Fruit fly (Drosophila melanogaster) whole organism, embryonic: ENCODE measurements around the gene Cpsf5.

ENCODE experiments used
- Aef1 ChIP-seq: fragments of 200-800 bp; sonication (Bioruptor generic); IDR thresholded peaks from 3 replicates; pipeline ENCODE4 v1.3.6; 2022; ENCODE audit warnings: missing biosample characterization, missing genetic modification characterization
- CG10274 ChIP-seq: fragments of 200-800 bp; sonication (Bioruptor generic); optimal IDR thresholded peaks from 3 replicates; lab custom pipeline; 2017; ENCODE audit warnings: missing biosample characterization, mild to moderate bottlenecking, missing genetic modification characterization
- CG13424 ChIP-seq: fragments of 200-800 bp; sonication (Bioruptor generic); optimal IDR thresholded peaks from 2 replicates; lab custom pipeline; 2019; ENCODE audit warnings: missing biosample characterization, mild to moderate bottlenecking, missing genetic modification characterization, moderate library complexity
- CG16815 ChIP-seq: fragments of 200-800 bp; sonication (Bioruptor generic); optimal IDR thresholded peaks from 3 replicates; lab custom pipeline; 2017; ENCODE audit warnings: missing biosample characterization, mild to moderate bottlenecking, missing genetic modification characterization
- CG17829 ChIP-seq: fragments of 200-800 bp; optimal IDR thresholded peaks from 2 replicates; lab custom pipeline; 2019; ENCODE audit warnings: missing biosample characterization, mild to moderate bottlenecking, missing genetic modification characterization, moderate library complexity
- CG18619 ChIP-seq: fragments of 200-800 bp; sonication (Bioruptor generic); optimal IDR thresholded peaks from 3 replicates; lab custom pipeline; 2017; ENCODE audit warnings: missing biosample characterization, mild to moderate bottlenecking, missing genetic modification characterization
- CG2129 ChIP-seq: fragments of 200-800 bp; sonication (Bioruptor generic); IDR thresholded peaks from 2 replicates; pipeline ENCODE4 v1.3.6; 2022; ENCODE audit warnings: missing biosample characterization, missing genetic modification characterization; ENCODE audit not compliant: partially characterized antibody
- CG30403 ChIP-seq: fragments of 200-800 bp; sonication (Bioruptor generic); optimal IDR thresholded peaks from 3 replicates; lab custom pipeline; 2016; ENCODE audit warnings: missing biosample characterization, missing genetic modification characterization
- CG4328 ChIP-seq: fragments of 200-800 bp; sonication (Bioruptor generic); optimal IDR thresholded peaks from 3 replicates; lab custom pipeline; 2017; ENCODE audit warnings: missing biosample characterization, missing genetic modification reagents, missing genetic modification characterization
- CG4360 ChIP-seq: fragments of 200-800 bp; sonication (Bioruptor generic); IDR thresholded peaks from 2 replicates; pipeline ENCODE4 v1.3.6; 2022; ENCODE audit warnings: missing biosample characterization, missing genetic modification characterization
- CG6272 ChIP-seq: fragments of 200-800 bp; sonication (Bioruptor generic); IDR thresholded peaks from 2 replicates; pipeline ENCODE4 v1.3.6; 2022; ENCODE audit warnings: missing biosample characterization, missing genetic modification characterization
- CG8089 ChIP-seq: fragments of 200-800 bp; sonication (Bioruptor generic); optimal IDR thresholded peaks from 3 replicates; lab custom pipeline; 2016; ENCODE audit warnings: missing biosample characterization, missing genetic modification characterization
- CG8290 ChIP-seq, 3 experiments: fragments of 200-800 bp; sonication (Bioruptor generic); optimal IDR thresholded peaks; 2 replicates each; lab custom pipeline; 2016 to 2019; ENCODE audit warnings: missing biosample characterization in 3 of 3, missing genetic modification characterization in 3 of 3, mild to moderate bottlenecking in 2 of 3, moderate library complexity in 1 of 3
- CG8924 ChIP-seq: fragments of 200-800 bp; optimal IDR thresholded peaks from 3 replicates; lab custom pipeline; 2019; ENCODE audit warnings: missing biosample characterization, mild to moderate bottlenecking, missing genetic modification characterization, moderate library complexity
- CG9932 ChIP-seq: fragments of 200-800 bp; sonication (Bioruptor generic); IDR thresholded peaks from 2 replicates; pipeline ENCODE4 v1.3.6; 2022; ENCODE audit warnings: missing biosample characterization, missing genetic modification characterization
- D19A ChIP-seq: fragments of 200-800 bp; optimal IDR thresholded peaks from 3 replicates; lab custom pipeline; 2019; ENCODE audit warnings: missing biosample characterization, mild to moderate bottlenecking, missing genetic modification characterization, moderate library complexity
- Dip2 ChIP-seq: fragments of 200-800 bp; sonication (Bioruptor generic); IDR thresholded peaks from 2 replicates; pipeline ENCODE4 v1.3.6; 2022; ENCODE audit warnings: missing biosample characterization, missing genetic modification characterization
- Doc2 ChIP-seq: fragments of 200-800 bp; sonication (Bioruptor generic); IDR thresholded peaks from 2 replicates; pipeline ENCODE4 v1.3.6; 2022; ENCODE audit warnings: missing biosample characterization, missing genetic modification characterization
- E2f2 ChIP-seq: fragments of 200-800 bp; sonication (Bioruptor generic); IDR thresholded peaks from 2 replicates; pipeline ENCODE4 v1.3.6; 2022; ENCODE audit warnings: missing biosample characterization, missing genetic modification characterization
- Eip74EF ChIP-seq, 2 experiments: fragments of 200-800 bp in 1 of 2; fragments of >200 bp in 1 of 2; sonication (Bioruptor generic) in 1 of 2; optimal IDR thresholded peaks; 2 replicates each; lab custom pipeline; 2017 to 2019; ENCODE audit warnings: missing biosample characterization in 2 of 2, missing genetic modification characterization in 2 of 2, mild to moderate bottlenecking in 1 of 2, moderate library complexity in 1 of 2
- Elba2 ChIP-seq: fragments of 200-800 bp; sonication (Bioruptor generic); optimal IDR thresholded peaks from 3 replicates; lab custom pipeline; 2016; ENCODE audit warnings: missing biosample characterization, missing genetic modification characterization
- HLH54F ChIP-seq: fragments of 200-800 bp; sonication (Bioruptor generic); optimal IDR thresholded peaks from 3 replicates; lab custom pipeline; 2016; ENCODE audit warnings: missing biosample characterization, missing genetic modification characterization
- Hand ChIP-seq: fragments of 200-800 bp; sonication (Bioruptor generic); optimal IDR thresholded peaks from 2 replicates; lab custom pipeline; 2017; ENCODE audit warnings: mild to moderate bottlenecking, missing biosample characterization, missing genetic modification reagents, missing genetic modification characterization
- Hsf ChIP-seq: fragments of 200-800 bp; sonication (Bioruptor generic); optimal IDR thresholded peaks from 3 replicates; lab custom pipeline; 2016; ENCODE audit warnings: missing biosample characterization, missing genetic modification characterization
- Lpt ChIP-seq: fragments of >200 bp; optimal IDR thresholded peaks from 2 replicates; lab custom pipeline; 2018; ENCODE audit warnings: missing biosample characterization, missing genetic modification characterization
- Med ChIP-seq: fragments of 200-800 bp; sonication (Bioruptor generic); peaks from one replicate; lab custom pipeline; 2016; ENCODE audit warnings: missing biosample characterization, missing genetic modification characterization, mild to moderate bottlenecking, inconsistent platforms, moderate library complexity
- Mes4 ChIP-seq: fragments of 200-800 bp; sonication (Bioruptor generic); optimal IDR thresholded peaks from 2 replicates; lab custom pipeline; 2016; ENCODE audit warnings: missing biosample characterization, missing genetic modification characterization
- Myb ChIP-seq: fragments of 200-800 bp; sonication (Bioruptor generic); optimal IDR thresholded peaks from 2 replicates; lab custom pipeline; 2016; ENCODE audit warnings: missing biosample characterization, missing genetic modification characterization
- Poxn ChIP-seq: fragments of 200-800 bp; sonication (Bioruptor generic); IDR thresholded peaks from 2 replicates; pipeline ENCODE4 v1.3.6; 2022; ENCODE audit warnings: missing biosample characterization, missing genetic modification characterization
- Ptx1 ChIP-seq: fragments of 200-800 bp; sonication (Bioruptor generic); IDR thresholded peaks from 2 replicates; pipeline ENCODE4 v1.3.6; 2022; ENCODE audit warnings: missing biosample characterization, missing genetic modification characterization
- Ssrp ChIP-seq: fragments of 200-800 bp; sonication (Bioruptor generic); optimal IDR thresholded peaks from 2 replicates; lab custom pipeline; 2018; ENCODE audit warnings: missing biosample characterization, mild to moderate bottlenecking, missing genetic modification characterization, moderate library complexity
- bowl ChIP-seq: fragments of 200-800 bp; sonication (Bioruptor generic); IDR thresholded peaks from 2 replicates; pipeline ENCODE4 v1.3.6; 2022; ENCODE audit warnings: missing biosample characterization, missing genetic modification characterization
- btn ChIP-seq: fragments of 200-800 bp; sonication (Bioruptor generic); optimal IDR thresholded peaks from 2 replicates; lab custom pipeline; 2016; ENCODE audit warnings: missing biosample characterization, missing genetic modification characterization
- cg ChIP-seq: fragments of 200-800 bp; sonication (Bioruptor generic); optimal IDR thresholded peaks from 3 replicates; lab custom pipeline; 2019; ENCODE audit warnings: missing biosample characterization, mild to moderate bottlenecking, missing genetic modification characterization, moderate library complexity
- chm ChIP-seq: fragments of 200-800 bp; sonication (Bioruptor generic); IDR thresholded peaks from 2 replicates; pipeline ENCODE4 v1.3.6; 2022; ENCODE audit warnings: missing biosample characterization, missing genetic modification characterization
- dysf ChIP-seq: fragments of 200-800 bp; sonication (Bioruptor generic); IDR thresholded peaks from 3 replicates; pipeline ENCODE4 v1.3.6; 2022; ENCODE audit warnings: missing biosample characterization, missing genetic modification characterization
- en ChIP-seq: fragments of 200-800 bp; sonication (Bioruptor generic); optimal IDR thresholded peaks from 2 replicates; lab custom pipeline; 2016; ENCODE audit warnings: missing biosample characterization, missing genetic modification characterization
- eyg ChIP-seq: fragments of 200-800 bp; sonication (Bioruptor generic); optimal IDR thresholded peaks from 3 replicates; lab custom pipeline; 2016; ENCODE audit warnings: missing biosample characterization, missing genetic modification characterization
- fd64A ChIP-seq: fragments of 200-800 bp; sonication (Bioruptor generic); optimal IDR thresholded peaks from 3 replicates; lab custom pipeline; 2018; ENCODE audit warnings: missing biosample characterization, mild to moderate bottlenecking, missing genetic modification characterization
- grn ChIP-seq: fragments of 200-800 bp; sonication (Bioruptor generic); optimal IDR thresholded peaks from 3 replicates; lab custom pipeline; 2017; ENCODE audit warnings: missing biosample characterization, missing genetic modification characterization
- jumu ChIP-seq: fragments of 200-800 bp; sonication (Bioruptor generic); optimal IDR thresholded peaks from 3 replicates; lab custom pipeline; 2016; ENCODE audit warnings: missing biosample characterization, missing genetic modification characterization
- nau ChIP-seq: fragments of 200-800 bp; sonication (Bioruptor generic); optimal IDR thresholded peaks from 3 replicates; lab custom pipeline; 2017; ENCODE audit warnings: missing biosample characterization, mild to moderate bottlenecking, missing genetic modification characterization, missing genetic modification reagents
- nmo ChIP-seq: fragments of 200-800 bp; sonication (Bioruptor generic); optimal IDR thresholded peaks from 2 replicates; lab custom pipeline; 2018; ENCODE audit warnings: missing biosample characterization, mild to moderate bottlenecking, missing genetic modification characterization, moderate library complexity
- otp ChIP-seq: fragments of 200-800 bp; sonication (Bioruptor generic); IDR thresholded peaks from 3 replicates; pipeline ENCODE4, ENCODE4 v1.3.6; 2022; ENCODE audit warnings: missing biosample characterization, missing genetic modification characterization
- pfk ChIP-seq: fragments of 200-800 bp; sonication (Bioruptor generic); optimal IDR thresholded peaks from 2 replicates; lab custom pipeline; 2018; ENCODE audit warnings: missing biosample characterization, mild to moderate bottlenecking, missing genetic modification characterization, moderate library complexity
- pros ChIP-seq: fragments of 200-800 bp; sonication (Bioruptor generic); optimal IDR thresholded peaks from 3 replicates; lab custom pipeline; 2019; ENCODE audit warnings: missing biosample characterization, mild to moderate bottlenecking, missing genetic modification characterization, moderate library complexity
- ro ChIP-seq: fragments of 200-800 bp; sonication (Bioruptor generic); IDR thresholded peaks from 2 replicates; pipeline ENCODE4 v1.3.6; 2022; ENCODE audit warnings: missing biosample characterization, missing genetic modification characterization
- run ChIP-seq: fragments of 200-800 bp; sonication (Bioruptor generic); optimal IDR thresholded peaks from 3 replicates; lab custom pipeline; 2018; ENCODE audit warnings: missing biosample characterization, mild to moderate bottlenecking, missing genetic modification characterization
- sisA ChIP-seq: fragments of 200-800 bp; sonication (Bioruptor generic); IDR thresholded peaks from 2 replicates; pipeline ENCODE4 v1.3.6; 2022; ENCODE audit warnings: missing biosample characterization, missing genetic modification characterization
- toy ChIP-seq: fragments of 200-800 bp; sonication (Bioruptor generic); IDR thresholded peaks from 2 replicates; pipeline ENCODE4 v1.3.6; 2022; ENCODE audit warnings: missing biosample characterization, missing genetic modification characterization
- tup ChIP-seq: fragments of 200-800 bp; sonication (Bioruptor generic); optimal IDR thresholded peaks from 2 replicates; lab custom pipeline; 2016; ENCODE audit warnings: missing biosample characterization, mild to moderate bottlenecking, missing genetic modification characterization, moderate library complexity
- zen ChIP-seq: fragments of 200-800 bp; sonication (Bioruptor generic); optimal IDR thresholded peaks from 3 replicates; lab custom pipeline; 2018; ENCODE audit warnings: missing biosample characterization, mild to moderate bottlenecking, missing genetic modification characterization, moderate library complexity

The Cpsf5 gene

DNA sequence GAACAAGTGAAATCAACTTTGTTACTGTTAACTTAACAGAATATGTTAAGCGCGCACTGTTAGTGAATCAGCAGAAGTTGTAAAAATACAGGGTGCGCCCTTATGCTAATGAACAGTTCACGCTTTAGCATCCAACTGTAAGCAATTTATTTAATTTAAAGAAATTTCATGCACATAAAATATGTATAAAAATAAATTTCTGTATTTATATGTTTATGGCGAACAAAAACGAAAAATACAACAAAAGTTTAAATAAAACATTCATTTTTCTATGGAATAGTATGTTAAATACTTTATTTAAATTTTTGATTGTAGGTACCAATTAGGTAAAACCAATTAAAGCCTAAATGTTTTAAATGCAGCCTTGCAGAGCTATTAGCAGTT, 13.7 kb downstream of the Cpsf5 start (continued):
- TF ChIP-seq CG6272 (no peak), CG18619 (GFP tag; lab: Kevin White, UChicago) (no peak), Mes4 (GFP tag; lab: Kevin White, UChicago) (no peak), pfk (GFP tag; lab: Kevin White, UChicago) (no peak), E2f2 (GFP tag; lab: Robert Waterston, UW) (peak; percentile 23; the same call in 1 of the 2 replicates), CG8089 (no peak), sisA (GFP tag; lab: Robert Waterston, UW) (no peak), CG8924 (tag; lab: Kevin White, UChicago) (peak; percentile 64), Hsf (GFP tag; lab: Kevin White, UChicago) (no peak), CG4360 (GFP tag; lab: Robert Waterston, UW) (no peak), nmo (GFP tag; lab: Kevin White, UChicago) (peak; percentile 1), D19A (peak; percentile 51), tup (GFP tag; lab: Kevin White, UChicago) (no peak), jumu (GFP tag; lab: Kevin White, UChicago) (no peak), run (tag; lab: Kevin White, UChicago) (no peak), CG17829 (tag; lab: Kevin White, UChicago) (peak; percentile 50), HLH54F (GFP tag; lab: Kevin White, UChicago) (no peak), pros (no peak), cg (GFP tag; lab: Kevin White, UChicago) (no peak), CG8290 (GFP tag; optimal IDR thresholded peaks at IDR 0.05; lab: Kevin White, UChicago) (no peak), CG8290 (tag; optimal IDR thresholded peaks at IDR 0.05; lab: Kevin White, UChicago) (no peak), CG16815 (no peak), ro (GFP tag; lab: Robert Waterston, UW) (no peak), btn (GFP tag; lab: Kevin White, UChicago) (no peak), eyg (no peak), grn (GFP tag; lab: Kevin White, UChicago) (no peak), Ssrp (tag; lab: Kevin White, UChicago) (no peak), Elba2 (GFP tag; lab: Kevin White, UChicago) (no peak), Hand (GFP tag; lab: Kevin White, UChicago) (peak; percentile 26), Myb (no peak), en (GFP tag; lab: Kevin White, UChicago) (no peak), Med (GFP tag; lab: Kevin White, UChicago) (peak; percentile 62), Doc2 (GFP tag; lab: Robert Waterston, UW) (no peak), fd64A (GFP tag; lab: Kevin White, UChicago) (no peak), CG13424 (tag; lab: Kevin White, UChicago) (peak; percentile 65), zen (tag; lab: Kevin White, UChicago) (no peak), CG9932 (0 out of 2 replicates have a peak, but pooled peaks have one; percentile 19), dysf (GFP tag; lab: Robert Waterston, UW) (no peak), Eip74EF (GFP tag; optimal IDR thresholded peaks at IDR 0.05; lab: Kevin White, UChicago) (no peak), Dip2 (GFP tag; lab: Robert Waterston, UW) (no peak), bowl (GFP tag; lab: Robert Waterston, UW) (no peak), Lpt (GFP tag; lab: Kevin White, UChicago) (no peak), nau (GFP tag; lab: Kevin White, UChicago) (no peak), chm (GFP tag; lab: Robert Waterston, UW) (no peak), Ptx1 (GFP tag; lab: Robert Waterston, UW) (no peak), Aef1 (GFP tag; lab: Robert Waterston, UW) (no peak), CG10274 (GFP tag; lab: Kevin White, UChicago) (no peak), Poxn (GFP tag; lab: Robert Waterston, UW) (no peak), CG4328 (GFP tag; lab: Kevin White, UChicago) (no peak), CG30403 (GFP tag; lab: Kevin White, UChicago) (peak; percentile 28), toy (GFP tag; lab: Robert Waterston, UW) (no peak), otp (GFP tag; lab: Robert Waterston, UW) (no peak), CG2129 (GFP tag; lab: Robert Waterston, UW) (no peak)
